Fruit fly (Drosophila melanogaster) whole organism, embryonic: Measurements from ENCODE around the gene CG31344.

Experiments
- ATbp ChIP-seq: fragments of 200-800 bp; sonication (Bioruptor generic); optimal IDR thresholded peaks from 2 replicates; lab custom pipeline; 2017; ENCODE audit warnings: missing biosample characterization, mild to moderate bottlenecking, missing genetic modification characterization, missing genetic modification reagents
- C15 ChIP-seq: fragments of 200-800 bp; sonication (Bioruptor generic); IDR thresholded peaks from 3 replicates; pipeline ENCODE4 v1.3.6; 2022; ENCODE audit warnings: missing biosample characterization, missing genetic modification characterization
- CG10366 ChIP-seq: fragments of 200-800 bp; sonication (Bioruptor generic); IDR thresholded peaks from 2 replicates; pipeline ENCODE4 v1.3.6; 2022; ENCODE audit warnings: missing biosample characterization, missing genetic modification characterization
- CG11247 ChIP-seq: fragments of 200-800 bp; sonication (Bioruptor generic); IDR thresholded peaks from 2 replicates; pipeline ENCODE4 v1.3.6; 2022; ENCODE audit warnings: missing biosample characterization, missing genetic modification characterization
- CG12769 ChIP-seq: fragments of 200-800 bp; sonication (Bioruptor generic); optimal IDR thresholded peaks from 2 replicates; lab custom pipeline; 2019; ENCODE audit warnings: missing biosample characterization, mild to moderate bottlenecking, missing genetic modification characterization, moderate library complexity
- CG15514 ChIP-seq: fragments of 200-800 bp; sonication (Bioruptor generic); optimal IDR thresholded peaks from 3 replicates; lab custom pipeline; 2017; ENCODE audit warnings: missing biosample characterization, missing genetic modification characterization, mild to moderate bottlenecking, moderate library complexity, missing genetic modification reagents
- CG1603 ChIP-seq: fragments of 200-800 bp; sonication (Bioruptor generic); optimal IDR thresholded peaks from 2 replicates; lab custom pipeline; 2019; ENCODE audit warnings: missing biosample characterization, mild to moderate bottlenecking, missing genetic modification characterization, moderate library complexity
- CG16815 ChIP-seq: fragments of 200-800 bp; sonication (Bioruptor generic); optimal IDR thresholded peaks from 3 replicates; lab custom pipeline; 2017; ENCODE audit warnings: missing biosample characterization, mild to moderate bottlenecking, missing genetic modification characterization
- CG17612 ChIP-seq: fragments of 200-800 bp; sonication (Bioruptor generic); IDR thresholded peaks from 2 replicates; pipeline ENCODE4 v1.3.6; 2022; ENCODE audit warnings: missing biosample characterization, missing genetic modification characterization
- CG30020 ChIP-seq: fragments of 200-800 bp; optimal IDR thresholded peaks from 2 replicates; lab custom pipeline; 2019; ENCODE audit warnings: missing biosample characterization, mild to moderate bottlenecking, missing genetic modification characterization, moderate library complexity
- CG4282 ChIP-seq: fragments of 200-800 bp; sonication (Bioruptor generic); optimal IDR thresholded peaks from 2 replicates; lab custom pipeline; 2016; ENCODE audit warnings: missing biosample characterization, missing genetic modification characterization
- CG4424 ChIP-seq: fragments of 200-800 bp; sonication (Bioruptor generic); optimal IDR thresholded peaks from 3 replicates; lab custom pipeline; 2016; ENCODE audit warnings: missing biosample characterization, missing genetic modification characterization
- CG6272 ChIP-seq: fragments of 200-800 bp; sonication (Bioruptor generic); IDR thresholded peaks from 2 replicates; pipeline ENCODE4 v1.3.6; 2022; ENCODE audit warnings: missing biosample characterization, missing genetic modification characterization
- CG7271 ChIP-seq: fragments of 200-800 bp; sonication (Bioruptor generic); optimal IDR thresholded peaks from 2 replicates; lab custom pipeline; 2018; ENCODE audit warnings: missing biosample characterization, mild to moderate bottlenecking, missing genetic modification characterization, moderate library complexity
- CG8089 ChIP-seq: fragments of 200-800 bp; sonication (Bioruptor generic); optimal IDR thresholded peaks from 3 replicates; lab custom pipeline; 2016; ENCODE audit warnings: missing biosample characterization, missing genetic modification characterization
- CG8290 ChIP-seq, 3 experiments: fragments of 200-800 bp; sonication (Bioruptor generic); optimal IDR thresholded peaks; 2 replicates each; lab custom pipeline; 2016 to 2019; ENCODE audit warnings: missing biosample characterization in 3 of 3, missing genetic modification characterization in 3 of 3, mild to moderate bottlenecking in 2 of 3, moderate library complexity in 1 of 3
- CG9817 ChIP-seq: fragments of 200-800 bp; sonication (Bioruptor generic); optimal IDR thresholded peaks from 2 replicates; lab custom pipeline; 2018; ENCODE audit warnings: missing biosample characterization, mild to moderate bottlenecking, missing genetic modification characterization, moderate library complexity
- CoRest ChIP-seq: fragments of 200-800 bp; sonication (Bioruptor generic); optimal IDR thresholded peaks from 3 replicates; lab custom pipeline; 2018; ENCODE audit warnings: missing biosample characterization, mild to moderate bottlenecking, missing genetic modification characterization, moderate library complexity
- Dbx ChIP-seq: fragments of 200-800 bp; sonication (Bioruptor generic); IDR thresholded peaks from 3 replicates; pipeline ENCODE4 v1.3.6; 2022; ENCODE audit warnings: missing biosample characterization, missing genetic modification characterization
- Doc2 ChIP-seq: fragments of 200-800 bp; sonication (Bioruptor generic); IDR thresholded peaks from 2 replicates; pipeline ENCODE4 v1.3.6; 2022; ENCODE audit warnings: missing biosample characterization, missing genetic modification characterization
- Eip74EF ChIP-seq, 2 experiments: fragments of 200-800 bp in 1 of 2; fragments of >200 bp in 1 of 2; sonication (Bioruptor generic) in 1 of 2; optimal IDR thresholded peaks; 2 replicates each; lab custom pipeline; 2017 to 2019; ENCODE audit warnings: missing biosample characterization in 2 of 2, missing genetic modification characterization in 2 of 2, mild to moderate bottlenecking in 1 of 2, moderate library complexity in 1 of 2
- Elba2 ChIP-seq: fragments of 200-800 bp; sonication (Bioruptor generic); optimal IDR thresholded peaks from 3 replicates; lab custom pipeline; 2016; ENCODE audit warnings: missing biosample characterization, missing genetic modification characterization
- HLH4C ChIP-seq: fragments of 200-800 bp; sonication (Bioruptor generic); IDR thresholded peaks from 3 replicates; pipeline ENCODE4 v1.3.6; 2022; ENCODE audit warnings: missing biosample characterization, missing genetic modification characterization; ENCODE audit not compliant: partially characterized antibody
- HLHmδ ChIP-seq: fragments of 200-800 bp; sonication (Bioruptor generic); optimal IDR thresholded peaks from 2 replicates; lab custom pipeline; 2018; ENCODE audit warnings: missing biosample characterization, mild to moderate bottlenecking, missing genetic modification characterization, moderate library complexity
- Hr78 ChIP-seq, 2 experiments: fragments of 200-800 bp in 1 of 2; fragments of >200 bp in 1 of 2; sonication (Bioruptor generic) in 1 of 2; optimal IDR thresholded peaks; 2 replicates each; lab custom pipeline; 2017 to 2019; ENCODE audit warnings: missing biosample characterization in 2 of 2, missing genetic modification characterization in 2 of 2, mild to moderate bottlenecking in 1 of 2, moderate library complexity in 1 of 2
- Lpt ChIP-seq: fragments of >200 bp; optimal IDR thresholded peaks from 2 replicates; lab custom pipeline; 2018; ENCODE audit warnings: missing biosample characterization, missing genetic modification characterization
- MESR4 ChIP-seq: fragments of 200-800 bp; sonication (Bioruptor generic); optimal IDR thresholded peaks from 2 replicates; lab custom pipeline; 2018; ENCODE audit warnings: missing biosample characterization, mild to moderate bottlenecking, missing genetic modification characterization, moderate library complexity
- Nf-YC ChIP-seq: fragments of 200-800 bp; optimal IDR thresholded peaks from 3 replicates; lab custom pipeline; 2019; ENCODE audit warnings: missing biosample characterization, mild to moderate bottlenecking, missing genetic modification characterization, moderate library complexity
- Ravus ChIP-seq: fragments of 200-800 bp; sonication (Bioruptor generic); IDR thresholded peaks from 2 replicates; pipeline ENCODE4 v1.3.6; 2022; ENCODE audit warnings: missing biosample characterization, missing genetic modification characterization
- Sox100B ChIP-seq: fragments of 200-800 bp; sonication (Bioruptor generic); optimal IDR thresholded peaks from 3 replicates; lab custom pipeline; 2018; ENCODE audit warnings: missing biosample characterization, mild to moderate bottlenecking, missing genetic modification characterization
- Spps ChIP-seq: fragments of 200-800 bp; sonication (Bioruptor generic); optimal IDR thresholded peaks from 2 replicates; lab custom pipeline; 2018; ENCODE audit warnings: missing biosample characterization, mild to moderate bottlenecking, missing genetic modification characterization
- Vsx1 ChIP-seq: fragments of 200-800 bp; sonication (Bioruptor generic); optimal IDR thresholded peaks from 2 replicates; lab custom pipeline; 2017; ENCODE audit warnings: missing biosample characterization, mild to moderate bottlenecking, missing genetic modification characterization, missing genetic modification reagents
- Xrp1 ChIP-seq: fragments of 200-800 bp; sonication (Bioruptor generic); IDR thresholded peaks from 2 replicates; pipeline ENCODE4 v1.3.6; 2022; ENCODE audit warnings: missing biosample characterization, missing genetic modification characterization
- al ChIP-seq: fragments of 200-800 bp; sonication (Bioruptor generic); IDR thresholded peaks from 2 replicates; pipeline ENCODE4 v1.3.6; 2022; ENCODE audit warnings: missing biosample characterization, missing genetic modification characterization
- caup ChIP-seq: fragments of 200-800 bp; sonication (Bioruptor generic); optimal IDR thresholded peaks from 3 replicates; lab custom pipeline; 2017; ENCODE audit warnings: missing biosample characterization, mild to moderate bottlenecking, missing genetic modification characterization, moderate library complexity; ENCODE audit not compliant: severe bottlenecking
- danr ChIP-seq: fragments of 200-800 bp; sonication (Bioruptor generic); IDR thresholded peaks from 2 replicates; pipeline ENCODE4 v1.3.6; 2022; ENCODE audit warnings: missing biosample characterization, missing genetic modification characterization
- eyg ChIP-seq: fragments of 200-800 bp; sonication (Bioruptor generic); optimal IDR thresholded peaks from 3 replicates; lab custom pipeline; 2016; ENCODE audit warnings: missing biosample characterization, missing genetic modification characterization
- hkb ChIP-seq, 2 experiments: fragments of 200-800 bp in 1 of 2; fragments of >200 bp in 1 of 2; sonication (Bioruptor generic) in 1 of 2; IDR thresholded peaks in 1 of 2; optimal IDR thresholded peaks in 1 of 2; 2 replicates each; pipeline versions ENCODE4 v1.3.6 to Lab custom; 2017 to 2022; ENCODE audit warnings: missing biosample characterization in 1 of 2, missing genetic modification characterization in 1 of 2
- insv ChIP-seq, 2 experiments: fragments of 200-800 bp; sonication (Bioruptor generic); optimal IDR thresholded peaks; 3 replicates each; lab custom pipeline; 2016 to 2018; ENCODE audit warnings: missing biosample characterization in 2 of 2, missing genetic modification characterization in 2 of 2
- kni ChIP-seq: fragments of 200-800 bp; sonication (Bioruptor generic); optimal IDR thresholded peaks from 3 replicates; lab custom pipeline; 2017; ENCODE audit warnings: mild to moderate bottlenecking, missing biosample characterization, missing genetic modification reagents, missing genetic modification characterization
- lab ChIP-seq: fragments of 200-800 bp; sonication (Bioruptor generic); optimal IDR thresholded peaks from 3 replicates; lab custom pipeline; 2017; ENCODE audit warnings: missing biosample characterization, missing genetic modification characterization, mild to moderate bottlenecking, moderate library complexity, missing genetic modification reagents
- lilli ChIP-seq: fragments of 200-800 bp; sonication (Bioruptor generic); optimal IDR thresholded peaks from 3 replicates; lab custom pipeline; 2016; ENCODE audit warnings: missing biosample characterization, missing genetic modification characterization
- lmd ChIP-seq: fragments of 200-800 bp; sonication (Bioruptor generic); IDR thresholded peaks from 2 replicates; pipeline ENCODE4 v1.3.6; 2022; ENCODE audit warnings: missing biosample characterization, missing genetic modification characterization
- prd ChIP-seq, 3 experiments: fragments of >200 bp in 2 of 3; fragments of 200-800 bp in 1 of 3; sonication (Bioruptor generic) in 1 of 3; optimal IDR thresholded peaks in 2 of 3; IDR thresholded peaks in 1 of 3; 2 replicates in 2 of 3; 3 replicates in 1 of 3; pipeline versions ENCODE4 v1.3.6 to Lab custom; 2017 to 2022; ENCODE audit warnings: missing biosample characterization in 1 of 3, missing genetic modification characterization in 1 of 3
- psq ChIP-seq: fragments of 200-800 bp; sonication (Bioruptor generic); optimal IDR thresholded peaks from 2 replicates; lab custom pipeline; 2017; ENCODE audit warnings: missing biosample characterization, missing genetic modification characterization
- sna ChIP-seq: fragments of 200-800 bp; sonication (Bioruptor generic); IDR thresholded peaks from 2 replicates; pipeline ENCODE4 v1.3.6; 2022; ENCODE audit warnings: missing biosample characterization, missing genetic modification characterization; ENCODE audit not compliant: partially characterized antibody
- sr ChIP-seq: fragments of 200-800 bp; sonication (Bioruptor generic); IDR thresholded peaks from 3 replicates; pipeline ENCODE4 v1.3.6; 2022; ENCODE audit warnings: missing biosample characterization, missing genetic modification characterization
- tll ChIP-seq, 2 experiments: fragments of 200-800 bp in 1 of 2; fragments of >200 bp in 1 of 2; sonication (Bioruptor generic) in 1 of 2; optimal IDR thresholded peaks; 2 replicates each; lab custom pipeline; 2017 to 2019; ENCODE audit warnings: missing biosample characterization in 2 of 2, missing genetic modification characterization in 2 of 2, mild to moderate bottlenecking in 1 of 2, moderate library complexity in 1 of 2

CG31344 gene

DNA sequence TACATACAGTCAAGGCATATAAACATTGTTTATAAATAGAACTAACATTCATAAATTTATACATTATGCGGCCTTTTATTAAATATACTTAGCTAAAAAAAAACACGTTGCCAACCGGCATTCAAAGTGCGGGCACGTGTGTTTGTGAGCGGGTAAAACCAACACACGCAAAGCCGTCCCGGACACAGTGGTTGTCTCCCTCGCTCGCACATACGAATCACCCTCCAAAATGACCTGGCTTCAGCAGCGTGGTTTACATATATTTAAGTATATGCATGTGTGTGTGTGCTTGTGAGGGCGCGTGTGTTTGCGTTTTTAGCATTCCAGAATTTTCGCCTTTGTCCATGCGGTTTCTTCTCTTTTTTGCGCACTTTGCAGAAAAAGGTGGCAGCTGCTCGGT, 18.3 kb upstream of the CG31344 start (continued):
- TF ChIP-seq CG8290 (GFP tag; optimal IDR thresholded peaks at IDR 0.05; lab: Kevin White, UChicago), result no peak
- peak in 1 of 2 experiments; percentile 29 for TF ChIP-seq CG8290 (tag; optimal IDR thresholded peaks at IDR 0.05; lab: Kevin White, UChicago)
- no peak for TF ChIP-seq CG11247
- no peak for TF ChIP-seq eyg (GFP tag; lab: Kevin White, UChicago)
- TF ChIP-seq Eip74EF (GFP tag; optimal IDR thresholded peaks at IDR 0.05; lab: Kevin White, UChicago), result no peak
- TF ChIP-seq HLHmδ (GFP tag; lab: Kevin White, UChicago), result no peak
- TF ChIP-seq lmd (GFP tag; lab: Robert Waterston, UW), result no peak
- peak; percentile 30 for TF ChIP-seq lilli (GFP tag; lab: Kevin White, UChicago)
- no peak for TF ChIP-seq CG4424 (GFP tag; lab: Kevin White, UChicago)
- no peak for TF ChIP-seq Nf-YC (tag; lab: Kevin White, UChicago)
- TF ChIP-seq Ravus (GFP tag; lab: Robert Waterston, UW), result no peak
- TF ChIP-seq CG6272 (GFP tag; lab: Robert Waterston, UW), result no peak
- TF ChIP-seq Dbx, result no peak
- no peak for TF ChIP-seq CG1603 (tag; lab: Kevin White, UChicago)
- TF ChIP-seq CG8089 (GFP tag; lab: Kevin White, UChicago), result no peak
- TF ChIP-seq CG30020 (tag; lab: Kevin White, UChicago), result no peak
- no peak for TF ChIP-seq HLH4C (GFP tag; lab: Robert Waterston, UW)
- peak in 1 of 2 experiments; percentile 16 for TF ChIP-seq tll (GFP tag; optimal IDR thresholded peaks at IDR 0.05; lab: Kevin White, UChicago)
- no peak for TF ChIP-seq C15 (GFP tag; lab: Robert Waterston, UW)
- TF ChIP-seq insv (GFP tag; optimal IDR thresholded peaks at IDR 0.05; lab: Kevin White, UChicago), result no peak
- TF ChIP-seq Sox100B (GFP tag; lab: Kevin White, UChicago), result no peak
- no peak for TF ChIP-seq danr (GFP tag; lab: Robert Waterston, UW)
- no peak for TF ChIP-seq al (GFP tag; lab: Robert Waterston, UW)
- TF ChIP-seq kni, result no peak
- TF ChIP-seq CG4282 (GFP tag; lab: Kevin White, UChicago), result no peak
- no peak for TF ChIP-seq hkb (optimal IDR thresholded peaks at IDR 0.05; lab: Kevin White, UChicago)
- TF ChIP-seq hkb (GFP tag; IDR thresholded peaks at IDR 0.05; lab: Robert Waterston, UW), result peak; percentile 17; the same call in 1 of the 2 replicates
- no peak for TF ChIP-seq CG7271
- no peak for TF ChIP-seq Doc2 (GFP tag; lab: Robert Waterston, UW)
- no peak for TF ChIP-seq CoRest (tag; lab: Kevin White, UChicago)
- TF ChIP-seq caup (GFP tag; lab: Kevin White, UChicago), result no peak
- TF ChIP-seq sna (GFP tag; lab: Robert Waterston, UW), result no peak
- TF ChIP-seq CG10366 (GFP tag; lab: Robert Waterston, UW), result no peak
- no peak for TF ChIP-seq ATbp (GFP tag; lab: Kevin White, UChicago)
- no peak for TF ChIP-seq MESR4 (GFP tag; lab: Kevin White, UChicago)
- TF ChIP-seq prd (optimal IDR thresholded peaks at IDR 0.05; lab: Kevin White, UChicago), result no peak
- no peak for TF ChIP-seq prd (GFP tag; IDR thresholded peaks at IDR 0.05; lab: Robert Waterston, UW)
- TF ChIP-seq Hr78 (GFP tag; optimal IDR thresholded peaks at IDR 0.05; lab: Kevin White, UChicago), result peak in 1 of 2 experiments; percentile 68
- TF ChIP-seq Spps, result no peak
- TF ChIP-seq sr (GFP tag; lab: Robert Waterston, UW), result no peak
- no peak for TF ChIP-seq Vsx1 (GFP tag; lab: Kevin White, UChicago)
- TF ChIP-seq CG15514 (GFP tag; lab: Kevin White, UChicago), result peak; percentile 9
- TF ChIP-seq lab, result no peak
- no peak for TF ChIP-seq Elba2
- no peak for TF ChIP-seq CG16815
- TF ChIP-seq Xrp1 (GFP tag; lab: Robert Waterston, UW), result no peak
- TF ChIP-seq psq (GFP tag; lab: Kevin White, UChicago), result no peak
- TF ChIP-seq Lpt, result no peak
- peak; percentile 41 for TF ChIP-seq CG12769 (tag; lab: Kevin White, UChicago)
- TF ChIP-seq CG17612 (GFP tag; lab: Robert Waterston, UW), result no peak
- no peak for TF ChIP-seq CG9817
